Worm (Caenorhabditis elegans) whole organism, L1 larva: ENCODE data around the gene srbc-36.

Experiments
- jun-1 ChIP-seq: fragments of 150-350 bp; optimal IDR thresholded peaks from 2 replicates; lab custom pipeline; 2014; ENCODE audit warnings: missing biosample characterization, missing genetic modification reagents, missing genetic modification characterization
- lin-35 ChIP-seq, 2 experiments: fragments of 150-350 bp; optimal IDR thresholded peaks; 2 replicates each; lab custom pipeline; 2014; ENCODE audit warnings: missing biosample characterization in 2 of 2, missing genetic modification characterization in 2 of 2, missing genetic modification reagents in 2 of 2

ce11 chrV:3463514-3463913 is 26.8 kb downstream of the srbc-36 start, which contains the start of gene slc-28.1:
- TF ChIP-seq jun-1 (tag; lab: Kevin White, UChicago) (no peak), lin-35 (GFP tag; optimal IDR thresholded peaks at IDR 0.05; lab: Kevin White, UChicago) (no peak)
